Fruit fly (Drosophila melanogaster) whole organism, pupa: ENCODE results near the gene CG1387.

Source experiments
- CG10348 ChIP-seq: fragments of 200-800 bp; sonication (Bioruptor generic); IDR thresholded peaks from 2 replicates; pipeline ENCODE4 v1.3.6; 2022; ENCODE audit warnings: missing biosample characterization, missing genetic modification characterization
- CG12605 ChIP-seq: fragments of 200-800 bp; sonication (Bioruptor generic); IDR thresholded peaks from 2 replicates; pipeline ENCODE4 v1.3.6; 2022; ENCODE audit warnings: missing biosample characterization, missing genetic modification characterization
- CG14655 ChIP-seq: fragments of 200-800 bp; sonication (Bioruptor generic); optimal IDR thresholded peaks from 3 replicates; lab custom pipeline; 2017; ENCODE audit warnings: mild to moderate bottlenecking, missing biosample characterization, missing genetic modification reagents, missing genetic modification characterization
- CG15710 ChIP-seq: fragments of 200-800 bp; sonication (Bioruptor generic); optimal IDR thresholded peaks from 2 replicates; lab custom pipeline; 2018; ENCODE audit warnings: missing biosample characterization, mild to moderate bottlenecking, missing genetic modification characterization, moderate library complexity
- CG8159 ChIP-seq: fragments of 200-800 bp; sonication (Bioruptor generic); optimal IDR thresholded peaks from 3 replicates; lab custom pipeline; 2018; ENCODE audit warnings: missing biosample characterization, mild to moderate bottlenecking, missing genetic modification characterization, moderate library complexity
- CG8301 ChIP-seq: fragments of 200-800 bp; sonication (Bioruptor generic); optimal IDR thresholded peaks from 2 replicates; lab custom pipeline; 2018; ENCODE audit warnings: missing biosample characterization, mild to moderate bottlenecking, missing genetic modification characterization
- EcR ChIP-seq: fragments of 200-800 bp; sonication (Bioruptor generic); optimal IDR thresholded peaks from 3 replicates; lab custom pipeline; 2019; ENCODE audit warnings: missing biosample characterization, missing genetic modification characterization, mild to moderate bottlenecking, moderate library complexity, missing genetic modification reagents
- Ets98B ChIP-seq: fragments of 200-800 bp; sonication (Bioruptor generic); IDR thresholded peaks from 2 replicates; pipeline ENCODE4 v1.3.6; 2022; ENCODE audit warnings: missing biosample characterization, missing genetic modification characterization
- Pif1A ChIP-seq: fragments of 200-800 bp; sonication (Bioruptor generic); optimal IDR thresholded peaks from 3 replicates; lab custom pipeline; 2016; ENCODE audit warnings: missing biosample characterization, missing genetic modification characterization
- Pif1B ChIP-seq: fragments of 200-800 bp; sonication (Bioruptor generic); optimal IDR thresholded peaks from 3 replicates; lab custom pipeline; 2016; ENCODE audit warnings: missing biosample characterization, missing genetic modification characterization
- fd96Ca ChIP-seq: fragments of 200-800 bp; sonication (Bioruptor generic); IDR thresholded peaks from 3 replicates; pipeline ENCODE4 v1.3.6; 2022; ENCODE audit warnings: missing biosample characterization, missing genetic modification characterization
- gl ChIP-seq: fragments of 200-800 bp; sonication (Bioruptor generic); optimal IDR thresholded peaks from 2 replicates; lab custom pipeline; 2018; ENCODE audit warnings: missing biosample characterization, mild to moderate bottlenecking, missing genetic modification characterization
- rn ChIP-seq: fragments of 200-800 bp; sonication (Bioruptor generic); IDR thresholded peaks from 2 replicates; pipeline ENCODE4 v1.3.6; 2022; ENCODE audit warnings: missing biosample characterization, missing genetic modification characterization

- TF ChIP-seq CG8301: no peak
- no peak for TF ChIP-seq CG10348 (GFP tag; lab: Robert Waterston, UW)
- TF ChIP-seq Pif1A (GFP tag; lab: Kevin White, UChicago): no peak
- no peak for TF ChIP-seq Ets98B
- TF ChIP-seq CG12605 (GFP tag; lab: Robert Waterston, UW): no peak
- no peak for TF ChIP-seq rn
- TF ChIP-seq CG15710 (tag; lab: Kevin White, UChicago): no peak
- no peak for TF ChIP-seq EcR (GFP tag; lab: Kevin White, UChicago)
- no peak for TF ChIP-seq fd96Ca (GFP tag; lab: Robert Waterston, UW)
- no peak for TF ChIP-seq Pif1B
- no peak for TF ChIP-seq gl (tag; lab: Kevin White, UChicago)
- TF ChIP-seq CG14655 (GFP tag; lab: Kevin White, UChicago): no peak
- TF ChIP-seq CG8159: no peak
These were observed 28.8 kb downstream of the CG1387 start for dm6 chrX:8414351-8414750.
